Worm (Caenorhabditis elegans) whole organism, young adult: ENCODE data around the gene chil-23.

ENCODE experiments used
- B0035.1 ChIP-seq: sonication (generic microtip); optimal IDR thresholded peaks from 2 replicates; lab custom pipeline; 2016; ENCODE audit warnings: missing genetic modification characterization, mild to moderate bottlenecking, missing compliant biosample characterization, missing genotype, missing genetic modification reagents
- B0336.3 ChIP-seq: fragments of 200-800 bp; sonication (Bioruptor generic); IDR thresholded peaks from 2 replicates; pipeline ENCODE4 v1.3.6; 2022; ENCODE audit warnings: missing genetic modification characterization, missing compliant biosample characterization
- D2030.7 ChIP-seq: fragments of 200-800 bp; sonication (Bioruptor generic); IDR thresholded peaks from 2 replicates; pipeline ENCODE4 v1.3.6; 2022; ENCODE audit warnings: missing genetic modification reagents, missing genetic modification characterization, missing compliant biosample characterization
- F22D6.2 ChIP-seq: sonication (generic microtip); optimal IDR thresholded peaks from 2 replicates; lab custom pipeline; 2016; ENCODE audit warnings: mild to moderate bottlenecking, missing genetic modification characterization, missing compliant biosample characterization
- F37B4.10 ChIP-seq: fragments of 200-800 bp; sonication (Bioruptor generic); IDR thresholded peaks from 2 replicates; pipeline ENCODE4 v1.3.6; 2022; ENCODE audit warnings: missing genetic modification characterization, missing compliant biosample characterization
- F39B2.1 ChIP-seq: fragments of 200-800 bp; sonication (Bioruptor generic); IDR thresholded peaks from 2 replicates; pipeline ENCODE4 v1.3.6; 2022; ENCODE audit warnings: missing genetic modification reagents, missing genetic modification characterization, missing compliant biosample characterization
- F49E8.2 ChIP-seq: sonication (generic microtip); optimal IDR thresholded peaks from 3 replicates; lab custom pipeline; 2017; ENCODE audit warnings: missing genetic modification characterization, mild to moderate bottlenecking, missing compliant biosample characterization, antibody characterized with exemption, moderate library complexity; ENCODE audit not compliant: insufficient read depth
- F57A8.1 ChIP-seq: fragments of 200-800 bp; sonication (Bioruptor generic); optimal IDR thresholded peaks from 2 replicates; lab custom pipeline; 2018; ENCODE audit warnings: mild to moderate bottlenecking, missing genetic modification characterization, moderate library complexity, missing compliant biosample characterization
- K12H6.12 ChIP-seq: fragments of 200-800 bp; sonication (Bioruptor generic); optimal IDR thresholded peaks from 2 replicates; lab custom pipeline; 2018; ENCODE audit warnings: mild to moderate bottlenecking, missing genetic modification characterization, missing compliant biosample characterization
- Y95B8A.8 ChIP-seq: fragments of 200-800 bp; sonication (Bioruptor generic); IDR thresholded peaks from 2 replicates; pipeline ENCODE4 v1.3.6; 2022; ENCODE audit warnings: missing genetic modification reagents, missing genetic modification characterization, missing compliant biosample characterization
- ZK185.1 ChIP-seq: sonication (generic microtip); optimal IDR thresholded peaks from 2 replicates; lab custom pipeline; 2016; ENCODE audit warnings: mild to moderate bottlenecking, missing genetic modification characterization, missing compliant biosample characterization; ENCODE audit not compliant: poor library complexity, severe bottlenecking
- akir-1 ChIP-seq: fragments of 200-800 bp; sonication (Bioruptor generic); optimal IDR thresholded peaks from 2 replicates; lab custom pipeline; 2018; ENCODE audit warnings: mild to moderate bottlenecking, missing genetic modification characterization, moderate library complexity, missing compliant biosample characterization
- atf-7 ChIP-seq: sonication (generic microtip); optimal IDR thresholded peaks from 2 replicates; lab custom pipeline; 2017; ENCODE audit warnings: mild to moderate bottlenecking, missing genetic modification characterization, missing compliant biosample characterization
- attf-5 ChIP-seq: fragments of 200-800 bp; sonication (Bioruptor generic); optimal IDR thresholded peaks from 2 replicates; lab custom pipeline; 2018; ENCODE audit warnings: mild to moderate bottlenecking, missing genetic modification characterization, missing compliant biosample characterization
- bed-2 ChIP-seq: fragments of 200-800 bp; sonication (Bioruptor generic); IDR thresholded peaks from 2 replicates; pipeline ENCODE4 v1.3.6; 2022; ENCODE audit warnings: missing genetic modification reagents, missing genetic modification characterization, missing compliant biosample characterization
- ccch-3 ChIP-seq: fragments of 200-800 bp; sonication (Bioruptor generic); optimal IDR thresholded peaks from 2 replicates; lab custom pipeline; 2018; ENCODE audit warnings: mild to moderate bottlenecking, missing genetic modification characterization, missing compliant biosample characterization
- cebp-1 ChIP-seq, 2 experiments: fragments of 200-800 bp in 1 of 2; sonication (Bioruptor generic) in 1 of 2; sonication (generic microtip) in 1 of 2; IDR thresholded peaks in 1 of 2; optimal IDR thresholded peaks in 1 of 2; 2 replicates each; pipeline versions ENCODE4 v1.3.6 to Lab custom; 2017 to 2022; ENCODE audit warnings: missing compliant biosample characterization in 2 of 2, missing genetic modification characterization in 2 of 2, mild to moderate bottlenecking in 1 of 2, missing genetic modification reagents in 1 of 2, moderate library complexity in 1 of 2
- ceh-40 ChIP-seq: fragments of 200-800 bp; sonication (Bioruptor generic); IDR thresholded peaks from 2 replicates; pipeline ENCODE4 v1.3.6; 2022; ENCODE audit warnings: missing genetic modification characterization, missing compliant biosample characterization
- dpl-1 ChIP-seq: fragments of 150-350 bp; optimal IDR thresholded peaks from 2 replicates; lab custom pipeline; 2014; ENCODE audit warnings: missing biosample characterization, missing genetic modification reagents, missing genetic modification characterization
- egrh-3 ChIP-seq: fragments of 200-800 bp; sonication (Bioruptor generic); IDR thresholded peaks from 2 replicates; pipeline ENCODE4 v1.3.6; 2022; ENCODE audit warnings: missing genetic modification reagents, missing genetic modification characterization, missing compliant biosample characterization
- him-1 ChIP-seq: sonication (generic microtip); optimal IDR thresholded peaks from 2 replicates; lab custom pipeline; 2016; ENCODE audit warnings: missing genotype, missing genetic modification reagents, missing genetic modification characterization, missing compliant biosample characterization
- hlh-12 ChIP-seq: sonication (generic microtip); optimal IDR thresholded peaks from 2 replicates; lab custom pipeline; 2016; ENCODE audit warnings: missing genetic modification characterization, missing compliant biosample characterization
- let-526 ChIP-seq: fragments of 200-800 bp; sonication (Bioruptor generic); IDR thresholded peaks from 2 replicates; pipeline ENCODE4 v1.3.6; 2022; ENCODE audit warnings: missing genetic modification reagents, missing genetic modification characterization, missing compliant biosample characterization
- lir-1 ChIP-seq: fragments of 200-800 bp; sonication (Bioruptor generic); conservative IDR thresholded peaks from 2 replicates; pipeline ENCODE4 v1.3.6; 2022; ENCODE audit warnings: missing genetic modification reagents, missing genetic modification characterization, missing compliant biosample characterization
- madf-6 ChIP-seq: fragments of 200-800 bp; sonication (Bioruptor generic); IDR thresholded peaks from 2 replicates; pipeline ENCODE4 v1.3.6; 2022; ENCODE audit warnings: missing genetic modification reagents, missing genetic modification characterization, missing compliant biosample characterization
- mel-28 ChIP-seq: sonication (generic microtip); optimal IDR thresholded peaks from 2 replicates; lab custom pipeline; 2016; ENCODE audit warnings: borderline replicate concordance, mild to moderate bottlenecking, missing genetic modification characterization, missing compliant biosample characterization
- mxl-1 ChIP-seq: sonication (generic microtip); optimal IDR thresholded peaks from 2 replicates; lab custom pipeline; 2016; ENCODE audit warnings: missing genetic modification characterization, missing compliant biosample characterization
- nfya-1 ChIP-seq: sonication (generic microtip); optimal IDR thresholded peaks from 2 replicates; lab custom pipeline; 2017; ENCODE audit warnings: antibody characterized with exemption, missing compliant biosample characterization, missing genetic modification characterization, borderline replicate concordance; ENCODE audit not compliant: insufficient read depth
- nfya-2 ChIP-seq: fragments of 200-800 bp; sonication (Bioruptor generic); IDR thresholded peaks from 2 replicates; pipeline ENCODE4 v1.3.6; 2022; ENCODE audit warnings: missing genetic modification reagents, missing genetic modification characterization, missing compliant biosample characterization
- nfyb-1 ChIP-seq: fragments of 200-800 bp; sonication (Bioruptor generic); IDR thresholded peaks from 2 replicates; pipeline ENCODE4 v1.3.6; 2022; ENCODE audit warnings: missing genetic modification reagents, missing genetic modification characterization, missing compliant biosample characterization
- nhr-27 ChIP-seq: fragments of 200-800 bp; sonication (Bioruptor generic); optimal IDR thresholded peaks from 2 replicates; lab custom pipeline; 2018; ENCODE audit warnings: mild to moderate bottlenecking, missing genetic modification characterization, moderate library complexity, missing compliant biosample characterization
- nhr-80 ChIP-seq: sonication (generic microtip); optimal IDR thresholded peaks from 2 replicates; lab custom pipeline; 2016; ENCODE audit warnings: missing genetic modification characterization, missing compliant biosample characterization
- rpc-1 ChIP-seq, 2 experiments: fragments of 150-350 bp in 1 of 2; sonication (generic microtip) in 1 of 2; optimal IDR thresholded peaks; 2 replicates each; lab custom pipeline; 2014 to 2018; ENCODE audit warnings: missing biosample characterization in 1 of 2, missing genetic modification characterization in 1 of 2, missing genetic modification reagents in 1 of 2, missing genotype in 1 of 2
- snpc-3.4 ChIP-seq: sonication (generic microtip); optimal IDR thresholded peaks from 2 replicates; lab custom pipeline; 2017; ENCODE audit warnings: missing genetic modification characterization, mild to moderate bottlenecking, missing compliant biosample characterization, antibody characterized with exemption, moderate library complexity, missing genotype, missing genetic modification reagents
- sptf-2 ChIP-seq: fragments of 200-800 bp; sonication (Bioruptor generic); optimal IDR thresholded peaks from 2 replicates; lab custom pipeline; 2018; ENCODE audit warnings: mild to moderate bottlenecking, missing genetic modification characterization, missing compliant biosample characterization
- tbp1 ChIP-seq: fragments of 200-800 bp; sonication (Bioruptor generic); optimal IDR thresholded peaks from 2 replicates; lab custom pipeline; 2018; ENCODE audit warnings: mild to moderate bottlenecking, missing genetic modification characterization, missing compliant biosample characterization
- tbx-9 ChIP-seq: sonication (generic microtip); optimal IDR thresholded peaks from 2 replicates; lab custom pipeline; 2016; ENCODE audit warnings: borderline replicate concordance, missing genetic modification characterization, inconsistent platforms, missing compliant biosample characterization
- tlf-1 ChIP-seq: fragments of 200-800 bp; sonication (Bioruptor generic); optimal IDR thresholded peaks from 2 replicates; lab custom pipeline; 2018; ENCODE audit warnings: mild to moderate bottlenecking, missing genetic modification characterization, missing compliant biosample characterization
- unc-62 ChIP-seq: fragments of 150-350 bp; optimal IDR thresholded peaks from 2 replicates; lab custom pipeline; 2014; ENCODE audit warnings: missing biosample characterization, missing genetic modification reagents, missing genetic modification characterization
- zim-3 ChIP-seq: sonication (generic microtip); optimal IDR thresholded peaks from 2 replicates; lab custom pipeline; 2017; ENCODE audit warnings: mild to moderate bottlenecking, missing genetic modification characterization, moderate library complexity, missing compliant biosample characterization
- ztf-25 ChIP-seq: fragments of 200-800 bp; sonication (Bioruptor generic); IDR thresholded peaks from 2 replicates; pipeline ENCODE4 v1.3.6; 2022; ENCODE audit warnings: missing genetic modification reagents, missing genetic modification characterization, missing compliant biosample characterization

Gene chil-23

ce11 chrII:9468414-9468813, at the start of gene chil-23:
Gene chil-23, minus strand, starts transcription at chrII:9468611.
- no peak for TF ChIP-seq nfyb-1
- TF ChIP-seq nhr-80 (tag; lab: Kevin White, UChicago) = peak; percentile 85
- no peak for TF ChIP-seq F49E8.2 (tag; lab: Kevin White, UChicago)

ce11 chrII:9516836-9517235, 48.4 kb upstream of the chil-23 start, which contains the start of gene gcy-1:
Gene gcy-1, minus strand, starts transcription at chrII:9516936.
- no peak for TF ChIP-seq atf-7 (tag; lab: Kevin White, UChicago)
- TF ChIP-seq bed-2 (GFP tag; lab: Robert Waterston, UW) = no peak
- no peak for TF ChIP-seq sptf-2 (GFP tag; lab: Kevin White, UChicago)
- no peak for TF ChIP-seq attf-5 (GFP tag; lab: Kevin White, UChicago)
- TF ChIP-seq tbp1 (GFP tag; lab: Kevin White, UChicago) = no peak
- TF ChIP-seq let-526 (GFP tag; lab: Robert Waterston, UW) = no peak
- TF ChIP-seq mel-28 (tag; lab: Kevin White, UChicago) = no peak
- no peak for TF ChIP-seq nfya-1 (tag; lab: Kevin White, UChicago)
- no peak for TF ChIP-seq hlh-12 (tag; lab: Kevin White, UChicago)
- no peak for TF ChIP-seq mxl-1

- no peak for TF ChIP-seq K12H6.12
- TF ChIP-seq zim-3 (tag; lab: Kevin White, UChicago) = no peak
- no peak for TF ChIP-seq dpl-1 (GFP tag; lab: Kevin White, UChicago)
- TF ChIP-seq atf-7 (tag; lab: Kevin White, UChicago) = no peak
- no peak for TF ChIP-seq him-1 (tag; lab: Kevin White, UChicago)
- TF ChIP-seq nhr-80 (tag; lab: Kevin White, UChicago) = no peak
- TF ChIP-seq ccch-3 = no peak
- TF ChIP-seq nhr-27 (tag; lab: Kevin White, UChicago) = no peak
- TF ChIP-seq sptf-2 (GFP tag; lab: Kevin White, UChicago) = no peak
- no peak for TF ChIP-seq B0035.1
- TF ChIP-seq F37B4.10 = no peak
- TF ChIP-seq, all 124 proteins: peak for 0
These were observed 38.8 kb upstream of the chil-23 start, which contains the start of gene gcy-3 for ce11 chrII:9507181-9507580. Gene gcy-3, minus strand, starts transcription at chrII:9507281.

- TF ChIP-seq Y95B8A.8 (GFP tag; lab: Robert Waterston, UW) (no peak), ztf-25 (GFP tag; lab: Robert Waterston, UW) (no peak), F39B2.1 (GFP tag; lab: Robert Waterston, UW) (no peak), B0336.3 (GFP tag; lab: Robert Waterston, UW) (no peak), akir-1 (GFP tag; lab: Kevin White, UChicago) (no peak), rpc-1 (optimal IDR thresholded peaks at IDR 0.05; lab: Kevin White, UChicago) (no peak), rpc-1 (tag; optimal IDR thresholded peaks at IDR 0.05; lab: Kevin White, UChicago) (no peak), unc-62 (peak; percentile 46), egrh-3 (GFP tag; lab: Robert Waterston, UW) (no peak), tlf-1 (GFP tag; lab: Kevin White, UChicago) (peak; percentile 71), zim-3 (tag; lab: Kevin White, UChicago) (no peak), ceh-40 (GFP tag; lab: Robert Waterston, UW) (no peak), lir-1 (GFP tag; lab: Robert Waterston, UW) (no peak), F37B4.10 (no peak), F22D6.2 (tag; lab: Kevin White, UChicago) (no peak), nfya-2 (no peak), ccch-3 (no peak), nfyb-1 (0 out of 2 replicates have a peak, but pooled peaks have one; percentile 7), D2030.7 (GFP tag; lab: Robert Waterston, UW) (no peak), tbp1 (GFP tag; lab: Kevin White, UChicago) (peak; percentile 27), tbx-9 (tag; lab: Kevin White, UChicago) (no peak), atf-7 (tag; lab: Kevin White, UChicago) (peak; percentile 18), ZK185.1 (no peak), cebp-1 (GFP tag; IDR thresholded peaks at IDR 0.05; lab: Robert Waterston, UW) (no peak; the same call in 1 of the 2 replicates), cebp-1 (tag; optimal IDR thresholded peaks at IDR 0.05; lab: Kevin White, UChicago) (no peak), madf-6 (GFP tag; lab: Robert Waterston, UW) (no peak), F57A8.1 (GFP tag; lab: Kevin White, UChicago) (no peak), snpc-3.4 (tag; lab: Kevin White, UChicago) (no peak)
These were observed 33.5 kb upstream of the chil-23 start for ce11 chrII:9501955-9502354.
